Worm (Caenorhabditis elegans) whole organism, L2 larva: ENCODE results near the gene C28C12.11.
A peak's percentile ranks its signal among the peaks of the same experiment; 100 is the strongest.

Source experiments
- F13H6.1 ChIP-seq: sonication (generic microtip); optimal IDR thresholded peaks from 2 replicates; lab custom pipeline; 2016; ENCODE audit warnings: missing genetic modification characterization, missing compliant biosample characterization
- R02D3.7 ChIP-seq: fragments of 150-350 bp; optimal IDR thresholded peaks from 2 replicates; lab custom pipeline; 2014; ENCODE audit warnings: missing biosample characterization, missing genetic modification characterization
- Y55F3AM.14 ChIP-seq: fragments of 200-800 bp; sonication (Bioruptor generic); optimal IDR thresholded peaks from 2 replicates; lab custom pipeline; 2018; ENCODE audit warnings: mild to moderate bottlenecking, missing genetic modification characterization, missing compliant biosample characterization
- alr-1 ChIP-seq: fragments of 150-350 bp; optimal IDR thresholded peaks from 2 replicates; lab custom pipeline; 2014; ENCODE audit warnings: missing biosample characterization, missing genetic modification characterization
- aly-2 ChIP-seq: fragments of 150-350 bp; optimal IDR thresholded peaks from 2 replicates; lab custom pipeline; 2014; ENCODE audit warnings: missing biosample characterization, missing genetic modification characterization
- ama-1 ChIP-seq: fragments of 150-350 bp; optimal IDR thresholded peaks from 2 replicates; lab custom pipeline; 2018; ENCODE audit warnings: inconsistent platforms
- blmp-1 ChIP-seq: sonication (generic microtip); optimal IDR thresholded peaks from 2 replicates; lab custom pipeline; 2017; ENCODE audit warnings: missing genetic modification characterization, mild to moderate bottlenecking, missing compliant biosample characterization, antibody characterized with exemption, moderate library complexity; ENCODE audit not compliant: insufficient read depth
- ceh-16 ChIP-seq: fragments of 150-350 bp; optimal IDR thresholded peaks from 2 replicates; lab custom pipeline; 2014; ENCODE audit warnings: missing biosample characterization, missing genetic modification characterization
- crh-2 ChIP-seq: sonication (generic microtip); optimal IDR thresholded peaks from 2 replicates; lab custom pipeline; 2017; ENCODE audit warnings: missing biosample characterization, missing genetic modification characterization
- dmd-4 ChIP-seq: sonication (generic microtip); optimal IDR thresholded peaks from 2 replicates; lab custom pipeline; 2017; ENCODE audit warnings: missing biosample characterization, missing genetic modification characterization
- egl-27 ChIP-seq: sonication (generic microtip); optimal IDR thresholded peaks from 3 replicates; lab custom pipeline; 2017; ENCODE audit warnings: missing biosample characterization, missing genetic modification reagents, missing genetic modification characterization
- elt-1 ChIP-seq: fragments of 150-350 bp; optimal IDR thresholded peaks from 2 replicates; lab custom pipeline; 2014; ENCODE audit warnings: missing biosample characterization, missing genetic modification characterization
- fos-1 ChIP-seq: fragments of 150-350 bp; optimal IDR thresholded peaks from 2 replicates; lab custom pipeline; 2014; ENCODE audit warnings: missing biosample characterization, missing genetic modification characterization
- lin-11 ChIP-seq: fragments of 150-350 bp; sonication (generic microtip); optimal IDR thresholded peaks from 2 replicates; lab custom pipeline; 2014; ENCODE audit warnings: missing biosample characterization, missing genetic modification characterization, inconsistent platforms, mixed read lengths
- lin-39 ChIP-seq: fragments of 150-350 bp; optimal IDR thresholded peaks from 2 replicates; lab custom pipeline; 2014; ENCODE audit warnings: missing biosample characterization, missing genetic modification reagents, missing genetic modification characterization
- lsy-2 ChIP-seq, 2 experiments: fragments of 150-350 bp in 1 of 2; sonication (generic microtip) in 1 of 2; optimal IDR thresholded peaks; 2 replicates each; lab custom pipeline; 2014 to 2017; ENCODE audit warnings: missing biosample characterization in 2 of 2, missing genetic modification characterization in 2 of 2
- mab-5 ChIP-seq: fragments of 150-350 bp; optimal IDR thresholded peaks from 2 replicates; lab custom pipeline; 2014; ENCODE audit warnings: missing biosample characterization, missing genetic modification characterization
- mbf-1 ChIP-seq: sonication (generic microtip); optimal IDR thresholded peaks from 2 replicates; lab custom pipeline; 2017; ENCODE audit warnings: missing biosample characterization, missing genetic modification characterization
- mdl-1 ChIP-seq, 2 experiments: fragments of 150-350 bp in 1 of 2; sonication (generic microtip) in 1 of 2; optimal IDR thresholded peaks; 2 replicates each; lab custom pipeline; 2017; ENCODE audit warnings: missing biosample characterization in 2 of 2, missing genetic modification characterization in 2 of 2
- nhr-10 ChIP-seq: sonication (generic microtip); optimal IDR thresholded peaks from 2 replicates; lab custom pipeline; 2017; ENCODE audit warnings: missing biosample characterization, missing genetic modification characterization
- nhr-11 ChIP-seq: fragments of 150-350 bp; optimal IDR thresholded peaks from 2 replicates; lab custom pipeline; 2014; ENCODE audit warnings: missing biosample characterization, missing genetic modification characterization
- nhr-12 ChIP-seq: fragments of 150-350 bp; optimal IDR thresholded peaks from 2 replicates; lab custom pipeline; 2014; ENCODE audit warnings: missing biosample characterization, missing genetic modification characterization
- nhr-129 ChIP-seq: fragments of 150-350 bp; optimal IDR thresholded peaks from 2 replicates; lab custom pipeline; 2014; ENCODE audit warnings: missing biosample characterization, missing genetic modification characterization
- nhr-237 ChIP-seq: fragments of 150-350 bp; optimal IDR thresholded peaks from 2 replicates; lab custom pipeline; 2014; ENCODE audit warnings: missing biosample characterization, missing genetic modification characterization
- nhr-25 ChIP-seq: fragments of 150-350 bp; sonication (generic microtip); optimal IDR thresholded peaks from 3 replicates; lab custom pipeline; 2014; ENCODE audit warnings: missing biosample characterization, missing genetic modification characterization
- nhr-6 ChIP-seq: fragments of 150-350 bp; optimal IDR thresholded peaks from 2 replicates; lab custom pipeline; 2014; ENCODE audit warnings: missing biosample characterization, missing genetic modification characterization
- nhr-77 ChIP-seq: fragments of 150-350 bp; optimal IDR thresholded peaks from 2 replicates; lab custom pipeline; 2014; ENCODE audit warnings: missing biosample characterization, missing genetic modification characterization
- sem-4 ChIP-seq: fragments of 150-350 bp; optimal IDR thresholded peaks from 2 replicates; lab custom pipeline; 2014; ENCODE audit warnings: missing biosample characterization, missing genetic modification reagents, missing genetic modification characterization
- skn-1 ChIP-seq: sonication (generic microtip); optimal IDR thresholded peaks from 2 replicates; lab custom pipeline; 2017; ENCODE audit warnings: missing biosample characterization, missing genetic modification characterization
- sma-3 ChIP-seq: sonication (generic microtip); optimal IDR thresholded peaks from 2 replicates; lab custom pipeline; 2016; ENCODE audit warnings: missing genetic modification reagents, missing genetic modification characterization, missing compliant biosample characterization
- sma-9 ChIP-seq, 2 experiments: fragments of 150-350 bp in 1 of 2; sonication (generic microtip) in 1 of 2; optimal IDR thresholded peaks; 2 replicates each; lab custom pipeline; 2014 to 2016; ENCODE audit warnings: missing genetic modification characterization in 2 of 2, mild to moderate bottlenecking in 1 of 2, missing biosample characterization in 1 of 2, missing compliant biosample characterization in 1 of 2, missing genetic modification reagents in 1 of 2, moderate library complexity in 1 of 2
- snpc-4 ChIP-seq: fragments of 150-350 bp; optimal IDR thresholded peaks from 2 replicates; lab custom pipeline; 2014; ENCODE audit warnings: missing biosample characterization, missing genetic modification characterization
- unc-39 ChIP-seq: fragments of 150-350 bp; optimal IDR thresholded peaks from 2 replicates; lab custom pipeline; 2014; ENCODE audit warnings: missing biosample characterization, missing genetic modification characterization
- zag-1 ChIP-seq: fragments of 150-350 bp; optimal IDR thresholded peaks from 2 replicates; lab custom pipeline; 2014; ENCODE audit warnings: missing biosample characterization, missing genetic modification characterization
- ztf-1 ChIP-seq: fragments of 200-800 bp; sonication (Bioruptor generic); conservative IDR thresholded peaks from 2 replicates; pipeline ENCODE4 v1.3.6; 2022; ENCODE audit warnings: missing genetic modification characterization, missing compliant biosample characterization
- ztf-11 ChIP-seq: sonication (generic microtip); optimal IDR thresholded peaks from 2 replicates; lab custom pipeline; 2017; ENCODE audit warnings: missing biosample characterization, missing genetic modification characterization
- ztf-4 ChIP-seq: fragments of 150-350 bp; optimal IDR thresholded peaks from 2 replicates; lab custom pipeline; 2014; ENCODE audit warnings: missing biosample characterization, missing genetic modification characterization

The C28C12.11 gene

ce11 chrIV:8464187-8464586, 9.7 kb upstream of the C28C12.11 start:
- peak; percentile 28 for TF ChIP-seq sma-9 (GFP tag; optimal IDR thresholded peaks at IDR 0.05; lab: Kevin White, UChicago)
- no peak for TF ChIP-seq sma-9 (tag; optimal IDR thresholded peaks at IDR 0.05; lab: Kevin White, UChicago)
- no peak for TF ChIP-seq ztf-11 (tag; lab: Kevin White, UChicago)
- TF ChIP-seq nhr-6 (tag; lab: Kevin White, UChicago), result no peak
- peak; percentile 39 for TF ChIP-seq blmp-1
- no peak for TF ChIP-seq sem-4 (tag; lab: Kevin White, UChicago)
- TF ChIP-seq mbf-1, result no peak
- TF ChIP-seq dmd-4, result no peak
- no peak for TF ChIP-seq ztf-1
- no peak for TF ChIP-seq Y55F3AM.14 (GFP tag; lab: Kevin White, UChicago)
- TF ChIP-seq lin-11, result no peak
- peak in 1 of 2 experiments; percentile 6 for TF ChIP-seq mdl-1 (tag; optimal IDR thresholded peaks at IDR 0.05; lab: Kevin White, UChicago)
- no peak for TF ChIP-seq ceh-16
- TF ChIP-seq nhr-25 (tag; lab: Kevin White, UChicago), result peak; percentile 62
- TF ChIP-seq unc-39, result no peak
- TF ChIP-seq aly-2, result no peak
- TF ChIP-seq nhr-12, result no peak
- no peak for TF ChIP-seq sma-3 (GFP tag; lab: Kevin White, UChicago)
- no peak for TF ChIP-seq lsy-2 (tag; optimal IDR thresholded peaks at IDR 0.05; lab: Kevin White, UChicago)
- no peak for TF ChIP-seq ama-1
- no peak for TF ChIP-seq nhr-129 (tag; lab: Kevin White, UChicago)
- no peak for TF ChIP-seq alr-1 (tag; lab: Kevin White, UChicago)
- no peak for TF ChIP-seq nhr-11 (tag; lab: Kevin White, UChicago)
- TF ChIP-seq nhr-237 (tag; lab: Kevin White, UChicago), result no peak
- TF ChIP-seq zag-1 (tag; lab: Kevin White, UChicago), result no peak
- TF ChIP-seq crh-2, result peak; percentile 20
- no peak for TF ChIP-seq ztf-4
- TF ChIP-seq skn-1 (tag; lab: Kevin White, UChicago), result no peak
- no peak for TF ChIP-seq R02D3.7
- no peak for TF ChIP-seq egl-27 (tag; lab: Kevin White, UChicago)
- TF ChIP-seq mab-5 (tag; lab: Kevin White, UChicago), result no peak

- TF ChIP-seq mbf-1, result no peak
- no peak for TF ChIP-seq ztf-1
- TF ChIP-seq alr-1 (tag; lab: Kevin White, UChicago), result no peak
- no peak for TF ChIP-seq nhr-10
Observed at ce11 chrIV:8472493-8472892, 1.4 kb upstream of the C28C12.11 start, which contains the start of gene oat-1. TSS of gene oat-1 (minus strand) at chrIV:8472593.

- no peak for TF ChIP-seq nhr-77 (tag; lab: Kevin White, UChicago)
- no peak for TF ChIP-seq lin-39 (tag; lab: Kevin White, UChicago)
- TF ChIP-seq blmp-1, result no peak
- no peak for TF ChIP-seq nhr-12
- peak; percentile 12 for TF ChIP-seq crh-2
- TF ChIP-seq sma-9 (GFP tag; optimal IDR thresholded peaks at IDR 0.05; lab: Kevin White, UChicago), result peak; percentile 48
- no peak for TF ChIP-seq sma-9 (tag; optimal IDR thresholded peaks at IDR 0.05; lab: Kevin White, UChicago)
- TF ChIP-seq elt-1 (tag; lab: Kevin White, UChicago), result no peak
- TF ChIP-seq sma-3 (GFP tag; lab: Kevin White, UChicago), result peak; percentile 27
- no peak for TF ChIP-seq nhr-129 (tag; lab: Kevin White, UChicago)
- peak; percentile 84 for TF ChIP-seq fos-1 (tag; lab: Kevin White, UChicago)
Observed at ce11 chrIV:8475030-8475679, 1.3 kb downstream of the C28C12.11 start.

ce11 chrIV:8476166-8476565, 2.3 kb downstream of the C28C12.11 start:
- TF ChIP-seq ceh-16 (no peak), blmp-1 (no peak), sma-9 (GFP tag; optimal IDR thresholded peaks at IDR 0.05; lab: Kevin White, UChicago) (peak; percentile 37), sma-9 (tag; optimal IDR thresholded peaks at IDR 0.05; lab: Kevin White, UChicago) (no peak), aly-2 (no peak), lin-11 (no peak), nhr-129 (tag; lab: Kevin White, UChicago) (peak; percentile 58), mab-5 (tag; lab: Kevin White, UChicago) (peak; percentile 18), lsy-2 (tag; optimal IDR thresholded peaks at IDR 0.05; lab: Kevin White, UChicago) (peak in 1 of 2 experiments; percentile 11), sma-3 (GFP tag; lab: Kevin White, UChicago) (no peak), skn-1 (tag; lab: Kevin White, UChicago) (no peak), F13H6.1 (tag; lab: Kevin White, UChicago) (peak; percentile 49), snpc-4 (tag; lab: Kevin White, UChicago) (no peak), ama-1 (no peak), nhr-12 (no peak)
- TF ChIP-seq, all 48 proteins: peak for 5
